Fruit fly (Drosophila melanogaster) whole organism: ENCODE results near the gene CG14050.

Experiments used
- Dll ChIP-seq: fragments of >200 bp; optimal IDR thresholded peaks from 2 replicates; lab custom pipeline; 2017
- EcR ChIP-seq, 2 experiments: fragments of >200 bp; optimal IDR thresholded peaks; 2 replicates each; lab custom pipeline; 2017; ENCODE audit warnings: missing biosample characterization in 2 of 2, missing genetic modification characterization in 2 of 2, missing genetic modification reagents in 2 of 2
- pan ChIP-seq: fragments of >200 bp; optimal IDR thresholded peaks from 2 replicates; lab custom pipeline; 2017
- usp ChIP-seq: fragments of >200 bp; optimal IDR thresholded peaks from 2 replicates; lab custom pipeline; 2017; ENCODE audit warnings: missing biosample characterization, missing genetic modification characterization, mixed read lengths

dm6 chrX:2298708-2299370, 27.2 kb downstream of the CG14050 start:
- TF ChIP-seq usp (GFP tag; lab: Kevin White, UChicago) (no peak), EcR (GFP tag; optimal IDR thresholded peaks at IDR 0.05; lab: Kevin White, UChicago) (no peak), pan (no peak), Dll (lab: Kevin White, UChicago) (no peak)
